Fruit fly (Drosophila melanogaster) whole organism, embryonic: ENCODE results near the gene CG17855.

Experiments
- Awh ChIP-seq: fragments of 200-800 bp; sonication (Bioruptor generic); IDR thresholded peaks from 2 replicates; pipeline ENCODE4, ENCODE4 v1.3.6; 2022; ENCODE audit warnings: missing biosample characterization, missing genetic modification characterization
- BtbVII ChIP-seq: fragments of 200-800 bp; sonication (Bioruptor generic); optimal IDR thresholded peaks from 3 replicates; lab custom pipeline; 2017; ENCODE audit warnings: missing biosample characterization, mild to moderate bottlenecking, missing genetic modification characterization
- CG10543 ChIP-seq: fragments of 200-800 bp; sonication (Bioruptor generic); optimal IDR thresholded peaks from 3 replicates; lab custom pipeline; 2017; ENCODE audit warnings: missing biosample characterization, mild to moderate bottlenecking, missing genetic modification characterization, moderate library complexity
- CG10654 ChIP-seq: fragments of 200-800 bp; sonication (Bioruptor generic); optimal IDR thresholded peaks from 2 replicates; lab custom pipeline; 2016; ENCODE audit warnings: missing biosample characterization, missing genetic modification characterization
- CG12071 ChIP-seq: fragments of 200-800 bp; sonication (Bioruptor generic); optimal IDR thresholded peaks from 3 replicates; lab custom pipeline; 2018; ENCODE audit warnings: missing biosample characterization, mild to moderate bottlenecking, missing genetic modification characterization
- CG13287 ChIP-seq: fragments of 200-800 bp; sonication (Bioruptor generic); IDR thresholded peaks from 2 replicates; pipeline ENCODE4 v1.3.6; 2022; ENCODE audit warnings: missing biosample characterization, missing genetic modification characterization; ENCODE audit not compliant: partially characterized antibody
- CG13296 ChIP-seq: fragments of 200-800 bp; sonication (Bioruptor generic); optimal IDR thresholded peaks from 3 replicates; lab custom pipeline; 2018; ENCODE audit warnings: missing biosample characterization, mild to moderate bottlenecking, missing genetic modification characterization
- CG13624 ChIP-seq: fragments of 200-800 bp; sonication (Bioruptor generic); optimal IDR thresholded peaks from 2 replicates; lab custom pipeline; 2016; ENCODE audit warnings: missing biosample characterization, missing genetic modification characterization
- CG13894 ChIP-seq: fragments of 200-800 bp; sonication (Bioruptor generic); optimal IDR thresholded peaks from 3 replicates; lab custom pipeline; 2018; ENCODE audit warnings: missing biosample characterization, mild to moderate bottlenecking, missing genetic modification characterization, moderate library complexity
- CG15479 ChIP-seq: fragments of 200-800 bp; sonication (Bioruptor generic); optimal IDR thresholded peaks from 3 replicates; lab custom pipeline; 2019; ENCODE audit warnings: missing biosample characterization, mild to moderate bottlenecking, missing genetic modification characterization, moderate library complexity
- CG17568 ChIP-seq: fragments of 200-800 bp; sonication (Bioruptor generic); optimal IDR thresholded peaks from 2 replicates; lab custom pipeline; 2018; ENCODE audit warnings: missing biosample characterization, mild to moderate bottlenecking, missing genetic modification characterization, moderate library complexity
- CG17612 ChIP-seq: fragments of 200-800 bp; sonication (Bioruptor generic); IDR thresholded peaks from 2 replicates; pipeline ENCODE4 v1.3.6; 2022; ENCODE audit warnings: missing biosample characterization, missing genetic modification characterization
- CG1792 ChIP-seq: fragments of 200-800 bp; sonication (Bioruptor generic); optimal IDR thresholded peaks from 2 replicates; lab custom pipeline; 2016; ENCODE audit warnings: missing biosample characterization, missing genetic modification characterization
- CG18599 ChIP-seq: fragments of 200-800 bp; sonication (Bioruptor generic); optimal IDR thresholded peaks from 3 replicates; lab custom pipeline; 2017; ENCODE audit warnings: missing biosample characterization, missing genetic modification characterization, mild to moderate bottlenecking, moderate library complexity, missing genetic modification reagents
- CG18619 ChIP-seq: fragments of 200-800 bp; sonication (Bioruptor generic); optimal IDR thresholded peaks from 3 replicates; lab custom pipeline; 2017; ENCODE audit warnings: missing biosample characterization, mild to moderate bottlenecking, missing genetic modification characterization
- CG2202 ChIP-seq: fragments of 200-800 bp; sonication (Bioruptor generic); optimal IDR thresholded peaks from 2 replicates; lab custom pipeline; 2018; ENCODE audit warnings: missing biosample characterization, mild to moderate bottlenecking, missing genetic modification characterization
- CG3281 ChIP-seq: fragments of 200-800 bp; sonication (Bioruptor generic); optimal IDR thresholded peaks from 3 replicates; lab custom pipeline; 2017; ENCODE audit warnings: missing biosample characterization, mild to moderate bottlenecking, missing genetic modification characterization
- CG3407 ChIP-seq: fragments of 200-800 bp; sonication (Bioruptor generic); optimal IDR thresholded peaks from 2 replicates; lab custom pipeline; 2018; ENCODE audit warnings: missing biosample characterization, mild to moderate bottlenecking, missing genetic modification characterization
- CG8290 ChIP-seq, 3 experiments: fragments of 200-800 bp; sonication (Bioruptor generic); optimal IDR thresholded peaks; 2 replicates each; lab custom pipeline; 2016 to 2019; ENCODE audit warnings: missing biosample characterization in 3 of 3, missing genetic modification characterization in 3 of 3, mild to moderate bottlenecking in 2 of 3, moderate library complexity in 1 of 3
- CoRest ChIP-seq: fragments of 200-800 bp; sonication (Bioruptor generic); optimal IDR thresholded peaks from 3 replicates; lab custom pipeline; 2018; ENCODE audit warnings: missing biosample characterization, mild to moderate bottlenecking, missing genetic modification characterization, moderate library complexity
- Dp ChIP-seq: fragments of 200-800 bp; sonication (Bioruptor generic); optimal IDR thresholded peaks from 2 replicates; lab custom pipeline; 2018; ENCODE audit warnings: missing biosample characterization, mild to moderate bottlenecking, missing genetic modification characterization, moderate library complexity
- Eip74EF ChIP-seq, 2 experiments: fragments of 200-800 bp in 1 of 2; fragments of >200 bp in 1 of 2; sonication (Bioruptor generic) in 1 of 2; optimal IDR thresholded peaks; 2 replicates each; lab custom pipeline; 2017 to 2019; ENCODE audit warnings: missing biosample characterization in 2 of 2, missing genetic modification characterization in 2 of 2, mild to moderate bottlenecking in 1 of 2, moderate library complexity in 1 of 2
- Hr78 ChIP-seq, 2 experiments: fragments of 200-800 bp in 1 of 2; fragments of >200 bp in 1 of 2; sonication (Bioruptor generic) in 1 of 2; optimal IDR thresholded peaks; 2 replicates each; lab custom pipeline; 2017 to 2019; ENCODE audit warnings: missing biosample characterization in 2 of 2, missing genetic modification characterization in 2 of 2, mild to moderate bottlenecking in 1 of 2, moderate library complexity in 1 of 2
- Med ChIP-seq: fragments of 200-800 bp; sonication (Bioruptor generic); peaks from one replicate; lab custom pipeline; 2016; ENCODE audit warnings: missing biosample characterization, missing genetic modification characterization, mild to moderate bottlenecking, inconsistent platforms, moderate library complexity
- NC2α ChIP-seq: fragments of 200-800 bp; sonication (Bioruptor generic); optimal IDR thresholded peaks from 2 replicates; lab custom pipeline; 2016; ENCODE audit warnings: missing biosample characterization, missing genetic modification characterization
- Neu2 ChIP-seq: fragments of 200-800 bp; sonication (Bioruptor generic); optimal IDR thresholded peaks from 3 replicates; lab custom pipeline; 2016; ENCODE audit warnings: missing biosample characterization, missing genetic modification characterization, borderline replicate concordance
- Nf-YB ChIP-seq: fragments of 200-800 bp; sonication (Bioruptor generic); optimal IDR thresholded peaks from 3 replicates; lab custom pipeline; 2019; ENCODE audit warnings: missing biosample characterization, mild to moderate bottlenecking, missing genetic modification characterization, moderate library complexity
- Optix ChIP-seq: fragments of 200-800 bp; sonication (Bioruptor generic); IDR thresholded peaks from 3 replicates; pipeline ENCODE4 v1.3.6; 2022; ENCODE audit warnings: missing biosample characterization, missing genetic modification characterization
- Ptx1 ChIP-seq: fragments of 200-800 bp; sonication (Bioruptor generic); IDR thresholded peaks from 2 replicates; pipeline ENCODE4 v1.3.6; 2022; ENCODE audit warnings: missing biosample characterization, missing genetic modification characterization
- Side ChIP-seq: fragments of 200-800 bp; sonication (Bioruptor generic); optimal IDR thresholded peaks from 2 replicates; lab custom pipeline; 2016; ENCODE audit warnings: missing biosample characterization, missing genetic modification characterization
- ap ChIP-seq: fragments of 200-800 bp; sonication (Bioruptor generic); IDR thresholded peaks from 2 replicates; pipeline ENCODE4 v1.3.6; 2022; ENCODE audit warnings: missing biosample characterization, missing genetic modification characterization
- chinmo ChIP-seq: fragments of 200-800 bp; sonication (Bioruptor generic); IDR thresholded peaks from 4 replicates; pipeline ENCODE4 v1.3.6; 2022; ENCODE audit warnings: missing biosample characterization, missing genetic modification characterization; ENCODE audit not compliant: partially characterized antibody
- danr ChIP-seq: fragments of 200-800 bp; sonication (Bioruptor generic); IDR thresholded peaks from 2 replicates; pipeline ENCODE4 v1.3.6; 2022; ENCODE audit warnings: missing biosample characterization, missing genetic modification characterization
- dimm ChIP-seq: fragments of 200-800 bp; sonication (Bioruptor generic); IDR thresholded peaks from 2 replicates; pipeline ENCODE4 v1.3.6; 2022; ENCODE audit warnings: missing biosample characterization, missing genetic modification characterization
- disco-r ChIP-seq: fragments of 200-800 bp; sonication (Bioruptor generic); optimal IDR thresholded peaks from 2 replicates; lab custom pipeline; 2016; ENCODE audit warnings: missing biosample characterization, missing genetic modification characterization
- fd102C ChIP-seq: fragments of 200-800 bp; sonication (Bioruptor generic); optimal IDR thresholded peaks from 2 replicates; lab custom pipeline; 2018; ENCODE audit warnings: missing biosample characterization, mild to moderate bottlenecking, missing genetic modification characterization, moderate library complexity
- gcm ChIP-seq: fragments of 200-800 bp; sonication (Bioruptor generic); optimal IDR thresholded peaks from 2 replicates; lab custom pipeline; 2019; ENCODE audit warnings: missing biosample characterization, mild to moderate bottlenecking, missing genetic modification characterization, moderate library complexity
- gsb-n ChIP-seq: fragments of 200-800 bp; sonication (Bioruptor generic); optimal IDR thresholded peaks from 3 replicates; lab custom pipeline; 2018; ENCODE audit warnings: missing biosample characterization, mild to moderate bottlenecking, missing genetic modification characterization
- hkb ChIP-seq, 2 experiments: fragments of 200-800 bp in 1 of 2; fragments of >200 bp in 1 of 2; sonication (Bioruptor generic) in 1 of 2; IDR thresholded peaks in 1 of 2; optimal IDR thresholded peaks in 1 of 2; 2 replicates each; pipeline versions ENCODE4 v1.3.6 to Lab custom; 2017 to 2022; ENCODE audit warnings: missing biosample characterization in 1 of 2, missing genetic modification characterization in 1 of 2
- insv ChIP-seq, 2 experiments: fragments of 200-800 bp; sonication (Bioruptor generic); optimal IDR thresholded peaks; 3 replicates each; lab custom pipeline; 2016 to 2018; ENCODE audit warnings: missing biosample characterization in 2 of 2, missing genetic modification characterization in 2 of 2
- kay ChIP-seq: fragments of 200-800 bp; sonication (Bioruptor generic); optimal IDR thresholded peaks from 2 replicates; lab custom pipeline; 2016; ENCODE audit warnings: missing biosample characterization, missing genetic modification characterization
- lov ChIP-seq, 2 experiments: fragments of 200-800 bp in 1 of 2; fragments of >200 bp in 1 of 2; sonication (Bioruptor generic) in 1 of 2; IDR thresholded peaks in 1 of 2; optimal IDR thresholded peaks in 1 of 2; 2 replicates in 1 of 2; 3 replicates in 1 of 2; pipeline versions ENCODE4 v1.3.6 to Lab custom; 2017 to 2022; ENCODE audit warnings: missing biosample characterization in 1 of 2, missing genetic modification characterization in 1 of 2
- mirr ChIP-seq: fragments of 200-800 bp; sonication (Bioruptor generic); optimal IDR thresholded peaks from 3 replicates; lab custom pipeline; 2018; ENCODE audit warnings: missing biosample characterization, mild to moderate bottlenecking, missing genetic modification characterization
- org-1 ChIP-seq: fragments of 200-800 bp; sonication (Bioruptor generic); optimal IDR thresholded peaks from 2 replicates; lab custom pipeline; 2017; ENCODE audit warnings: missing biosample characterization, missing genetic modification characterization
- toy ChIP-seq: fragments of 200-800 bp; sonication (Bioruptor generic); IDR thresholded peaks from 2 replicates; pipeline ENCODE4 v1.3.6; 2022; ENCODE audit warnings: missing biosample characterization, missing genetic modification characterization

Gene CG17855

dm6 chr2L:9506535-9507036 lies 33.7 kb upstream of the CG17855 start (continued):
- TF ChIP-seq fd102C (GFP tag; lab: Kevin White, UChicago) (no peak), CG13624 (GFP tag; lab: Kevin White, UChicago) (no peak), CG13287 (GFP tag; lab: Robert Waterston, UW) (0 out of 2 replicates have a peak, but pooled peaks have one; percentile 24), Dp (GFP tag; lab: Kevin White, UChicago) (no peak), CG10654 (GFP tag; lab: Kevin White, UChicago) (no peak), Med (GFP tag; lab: Kevin White, UChicago) (peak; percentile 45), Side (GFP tag; lab: Kevin White, UChicago) (no peak), CG2202 (tag; lab: Kevin White, UChicago) (no peak), CG8290 (GFP tag; optimal IDR thresholded peaks at IDR 0.05; lab: Kevin White, UChicago) (no peak), CG8290 (tag; optimal IDR thresholded peaks at IDR 0.05; lab: Kevin White, UChicago) (peak in 1 of 2 experiments; percentile 3), Neu2 (GFP tag; lab: Kevin White, UChicago) (no peak), CG13296 (GFP tag; lab: Kevin White, UChicago) (no peak), CoRest (tag; lab: Kevin White, UChicago) (no peak), toy (GFP tag; lab: Robert Waterston, UW) (no peak), insv (GFP tag; optimal IDR thresholded peaks at IDR 0.05; lab: Kevin White, UChicago) (no peak), CG13894 (no peak), CG3407 (GFP tag; lab: Kevin White, UChicago) (no peak), CG17612 (no peak), Optix (no peak), Eip74EF (GFP tag; optimal IDR thresholded peaks at IDR 0.05; lab: Kevin White, UChicago) (peak in 1 of 2 experiments; percentile 24), CG12071 (GFP tag; lab: Kevin White, UChicago) (no peak), CG3281 (GFP tag; lab: Kevin White, UChicago) (peak; percentile 4), Awh (GFP tag; lab: Robert Waterston, UW) (peak; percentile 41; the same call in 1 of the 2 replicates), chinmo (GFP tag; lab: Robert Waterston, UW) (peak; percentile 90; the same call in 2 of the 4 replicates), lov (optimal IDR thresholded peaks at IDR 0.05; lab: Kevin White, UChicago) (no peak), lov (GFP tag; IDR thresholded peaks at IDR 0.05; lab: Robert Waterston, UW) (0 out of 3 replicates have a peak, but pooled peaks have one; percentile 45)

dm6 chr2L:9508547-9509197 lies 31.7 kb upstream of the CG17855 start:
- TF ChIP-seq NC2α (no peak), CG1792 (no peak), Ptx1 (no peak), BtbVII (GFP tag; lab: Kevin White, UChicago) (peak; percentile 9), mirr (GFP tag; lab: Kevin White, UChicago) (peak; percentile 43), gsb-n (no peak), CG13296 (GFP tag; lab: Kevin White, UChicago) (no peak), kay (GFP tag; lab: Kevin White, UChicago) (no peak), dimm (GFP tag; lab: Robert Waterston, UW) (no peak), gcm (GFP tag; lab: Kevin White, UChicago) (no peak), Side (GFP tag; lab: Kevin White, UChicago) (no peak), hkb (optimal IDR thresholded peaks at IDR 0.05; lab: Kevin White, UChicago) (no peak), hkb (GFP tag; IDR thresholded peaks at IDR 0.05; lab: Robert Waterston, UW) (0 out of 2 replicates have a peak, but pooled peaks have one; percentile 28), CG10543 (peak; percentile 48), CG18599 (GFP tag; lab: Kevin White, UChicago) (peak; percentile 22), chinmo (GFP tag; lab: Robert Waterston, UW) (peak; percentile 88; the same call in 3 of the 4 replicates), danr (GFP tag; lab: Robert Waterston, UW) (no peak), ap (no peak), disco-r (GFP tag; lab: Kevin White, UChicago) (no peak), Hr78 (GFP tag; optimal IDR thresholded peaks at IDR 0.05; lab: Kevin White, UChicago) (peak in 1 of 2 experiments; percentile 22), CG15479 (no peak), org-1 (GFP tag; lab: Kevin White, UChicago) (no peak), Nf-YB (GFP tag; lab: Kevin White, UChicago) (no peak), CG18619 (GFP tag; lab: Kevin White, UChicago) (no peak), CG17568 (no peak)
